Worm (Caenorhabditis elegans): Measurements from ENCODE around the gene F59A6.4.

DNA sequence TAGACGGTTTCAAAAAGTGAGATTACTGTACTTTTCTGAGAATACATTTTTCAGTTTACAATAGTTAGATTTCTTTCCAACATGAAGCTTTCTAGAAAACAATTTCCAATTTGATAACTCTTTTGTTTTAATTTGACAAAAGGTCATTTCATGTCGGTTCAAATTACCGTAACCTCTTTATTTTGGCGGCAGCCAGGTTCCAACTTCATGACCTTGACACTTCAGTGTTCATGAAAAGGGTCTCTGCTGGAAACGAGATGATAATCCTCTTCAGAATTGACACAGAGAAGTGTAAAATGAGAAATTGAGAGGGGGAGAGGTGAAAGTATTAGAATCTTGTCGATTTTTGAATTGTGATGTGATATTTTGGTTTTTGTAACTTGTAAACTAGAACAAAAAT is 16.6 kb downstream of the F59A6.4 start:
- TF ChIP-seq him-1 (tag; optimal IDR thresholded peaks at IDR 0.05) (no peak), dao-5 (tag; optimal IDR thresholded peaks at IDR 0.05) (no peak)
